Fruit fly (Drosophila melanogaster) whole organism, pupa: Measurements from ENCODE around the gene aph-1.

ENCODE experiments used
- CG13204 ChIP-seq: fragments of 200-800 bp; sonication (Bioruptor generic); optimal IDR thresholded peaks from 2 replicates; lab custom pipeline; 2018; ENCODE audit warnings: missing biosample characterization, mild to moderate bottlenecking, missing genetic modification characterization, moderate library complexity
- CG14655 ChIP-seq: fragments of 200-800 bp; sonication (Bioruptor generic); optimal IDR thresholded peaks from 3 replicates; lab custom pipeline; 2017; ENCODE audit warnings: mild to moderate bottlenecking, missing biosample characterization, missing genetic modification reagents, missing genetic modification characterization
- CG15710 ChIP-seq: fragments of 200-800 bp; sonication (Bioruptor generic); optimal IDR thresholded peaks from 2 replicates; lab custom pipeline; 2018; ENCODE audit warnings: missing biosample characterization, mild to moderate bottlenecking, missing genetic modification characterization, moderate library complexity
- CG17806 ChIP-seq: fragments of 200-800 bp; sonication (Bioruptor generic); optimal IDR thresholded peaks from 2 replicates; lab custom pipeline; 2018; ENCODE audit warnings: missing biosample characterization, mild to moderate bottlenecking, missing genetic modification characterization, moderate library complexity
- CG32121 ChIP-seq: fragments of 200-800 bp; sonication (Bioruptor generic); IDR thresholded peaks from 2 replicates; pipeline ENCODE4 v1.3.6; 2022; ENCODE audit warnings: missing biosample characterization, missing genetic modification characterization
- CG34367 ChIP-seq: fragments of 200-800 bp; sonication (Bioruptor generic); optimal IDR thresholded peaks from 2 replicates; lab custom pipeline; 2018; ENCODE audit warnings: missing biosample characterization, mild to moderate bottlenecking, missing genetic modification characterization
- CG8159 ChIP-seq: fragments of 200-800 bp; sonication (Bioruptor generic); optimal IDR thresholded peaks from 3 replicates; lab custom pipeline; 2018; ENCODE audit warnings: missing biosample characterization, mild to moderate bottlenecking, missing genetic modification characterization, moderate library complexity
- D1 ChIP-seq: fragments of 200-800 bp; sonication (Bioruptor generic); optimal IDR thresholded peaks from 2 replicates; lab custom pipeline; 2018; ENCODE audit warnings: missing biosample characterization, mild to moderate bottlenecking, missing genetic modification characterization, moderate library complexity
- EcR ChIP-seq: fragments of 200-800 bp; sonication (Bioruptor generic); optimal IDR thresholded peaks from 3 replicates; lab custom pipeline; 2019; ENCODE audit warnings: missing biosample characterization, missing genetic modification characterization, mild to moderate bottlenecking, moderate library complexity, missing genetic modification reagents
- Ets98B ChIP-seq: fragments of 200-800 bp; sonication (Bioruptor generic); IDR thresholded peaks from 2 replicates; pipeline ENCODE4 v1.3.6; 2022; ENCODE audit warnings: missing biosample characterization, missing genetic modification characterization
- Pif1B ChIP-seq: fragments of 200-800 bp; sonication (Bioruptor generic); optimal IDR thresholded peaks from 3 replicates; lab custom pipeline; 2016; ENCODE audit warnings: missing biosample characterization, missing genetic modification characterization
- Snoo ChIP-seq: fragments of 200-800 bp; sonication (Bioruptor generic); optimal IDR thresholded peaks from 3 replicates; lab custom pipeline; 2017; ENCODE audit warnings: missing biosample characterization, mild to moderate bottlenecking, missing genetic modification characterization, inconsistent platforms
- gl ChIP-seq: fragments of 200-800 bp; sonication (Bioruptor generic); optimal IDR thresholded peaks from 2 replicates; lab custom pipeline; 2018; ENCODE audit warnings: missing biosample characterization, mild to moderate bottlenecking, missing genetic modification characterization
- rn ChIP-seq: fragments of 200-800 bp; sonication (Bioruptor generic); IDR thresholded peaks from 2 replicates; pipeline ENCODE4 v1.3.6; 2022; ENCODE audit warnings: missing biosample characterization, missing genetic modification characterization

DNA sequence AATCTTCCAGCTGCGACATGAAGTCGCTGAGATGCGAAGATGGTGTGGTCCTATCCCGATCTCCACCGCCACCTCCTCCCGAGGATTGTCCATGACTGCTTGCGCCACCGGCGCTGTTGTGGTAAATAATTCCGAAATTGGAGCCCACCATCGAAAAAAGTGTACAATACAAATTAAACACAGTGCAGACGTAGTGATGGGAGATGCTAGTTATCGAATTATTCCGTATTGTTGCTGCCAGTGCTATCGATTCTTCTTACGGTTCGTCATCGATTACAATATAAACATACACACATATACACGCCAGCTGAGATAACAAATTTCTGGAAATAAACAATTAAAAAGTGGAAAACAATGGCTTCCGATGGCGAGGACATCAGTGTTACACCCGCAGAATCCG is 1.6 kb downstream of the aph-1 start, which contains the start of the genes Taf10b and Taf10:
- no peak for TF ChIP-seq CG8159 (tag; lab: Kevin White, UChicago)
- TF ChIP-seq gl (tag; lab: Kevin White, UChicago) = no peak
- TF ChIP-seq Pif1B = no peak
- TF ChIP-seq CG17806 (tag; lab: Kevin White, UChicago) = no peak
- TF ChIP-seq CG14655 (GFP tag; lab: Kevin White, UChicago) = no peak
- TF ChIP-seq EcR (GFP tag; lab: Kevin White, UChicago) = no peak
- no peak for TF ChIP-seq CG32121 (GFP tag; lab: Robert Waterston, UW)
- TF ChIP-seq CG34367 (tag; lab: Kevin White, UChicago) = no peak
- TF ChIP-seq Snoo (tag; lab: Kevin White, UChicago) = no peak
- TF ChIP-seq D1 (tag; lab: Kevin White, UChicago) = no peak
- no peak for TF ChIP-seq CG15710 (tag; lab: Kevin White, UChicago)
- no peak for TF ChIP-seq Ets98B (GFP tag; lab: Robert Waterston, UW)
- no peak for TF ChIP-seq rn (GFP tag; lab: Robert Waterston, UW)
- TF ChIP-seq CG13204 (GFP tag; lab: Kevin White, UChicago) = no peak
